Worm (Caenorhabditis elegans) whole organism, L2 larva: ENCODE results near the gene zfp-2.
A peak's percentile ranks its signal among the peaks of the same experiment; 100 is the strongest.

Source experiments
- C34F6.9 ChIP-seq: fragments of 150-350 bp; optimal IDR thresholded peaks from 2 replicates; lab custom pipeline; 2014; ENCODE audit warnings: missing biosample characterization, missing genetic modification characterization
- F13H6.1 ChIP-seq: sonication (generic microtip); optimal IDR thresholded peaks from 2 replicates; lab custom pipeline; 2016; ENCODE audit warnings: missing genetic modification characterization, missing compliant biosample characterization
- R02D3.7 ChIP-seq: fragments of 150-350 bp; optimal IDR thresholded peaks from 2 replicates; lab custom pipeline; 2014; ENCODE audit warnings: missing biosample characterization, missing genetic modification characterization
- Y55F3AM.14 ChIP-seq: fragments of 200-800 bp; sonication (Bioruptor generic); optimal IDR thresholded peaks from 2 replicates; lab custom pipeline; 2018; ENCODE audit warnings: mild to moderate bottlenecking, missing genetic modification characterization, missing compliant biosample characterization
- ZK546.5 ChIP-seq: sonication (generic microtip); optimal IDR thresholded peaks from 2 replicates; lab custom pipeline; 2017; ENCODE audit warnings: missing biosample characterization, missing genetic modification characterization
- alr-1 ChIP-seq: fragments of 150-350 bp; optimal IDR thresholded peaks from 2 replicates; lab custom pipeline; 2014; ENCODE audit warnings: missing biosample characterization, missing genetic modification characterization
- aly-2 ChIP-seq: fragments of 150-350 bp; optimal IDR thresholded peaks from 2 replicates; lab custom pipeline; 2014; ENCODE audit warnings: missing biosample characterization, missing genetic modification characterization
- ama-1 ChIP-seq: fragments of 150-350 bp; optimal IDR thresholded peaks from 2 replicates; lab custom pipeline; 2018; ENCODE audit warnings: inconsistent platforms
- blmp-1 ChIP-seq: sonication (generic microtip); optimal IDR thresholded peaks from 2 replicates; lab custom pipeline; 2017; ENCODE audit warnings: missing genetic modification characterization, mild to moderate bottlenecking, missing compliant biosample characterization, antibody characterized with exemption, moderate library complexity; ENCODE audit not compliant: insufficient read depth
- ceh-16 ChIP-seq: fragments of 150-350 bp; optimal IDR thresholded peaks from 2 replicates; lab custom pipeline; 2014; ENCODE audit warnings: missing biosample characterization, missing genetic modification characterization
- crh-2 ChIP-seq: sonication (generic microtip); optimal IDR thresholded peaks from 2 replicates; lab custom pipeline; 2017; ENCODE audit warnings: missing biosample characterization, missing genetic modification characterization
- egl-27 ChIP-seq: sonication (generic microtip); optimal IDR thresholded peaks from 3 replicates; lab custom pipeline; 2017; ENCODE audit warnings: missing biosample characterization, missing genetic modification reagents, missing genetic modification characterization
- fos-1 ChIP-seq: fragments of 150-350 bp; optimal IDR thresholded peaks from 2 replicates; lab custom pipeline; 2014; ENCODE audit warnings: missing biosample characterization, missing genetic modification characterization
- gmeb-1 ChIP-seq: fragments of 150-350 bp; optimal IDR thresholded peaks from 2 replicates; lab custom pipeline; 2014; ENCODE audit warnings: missing biosample characterization, missing genetic modification characterization
- lin-11 ChIP-seq: fragments of 150-350 bp; sonication (generic microtip); optimal IDR thresholded peaks from 2 replicates; lab custom pipeline; 2014; ENCODE audit warnings: missing biosample characterization, missing genetic modification characterization, inconsistent platforms, mixed read lengths
- lin-13 ChIP-seq: fragments of 150-350 bp; optimal IDR thresholded peaks from 2 replicates; lab custom pipeline; 2014; ENCODE audit warnings: missing biosample characterization, missing genetic modification reagents, missing genetic modification characterization
- lin-39 ChIP-seq: fragments of 150-350 bp; optimal IDR thresholded peaks from 2 replicates; lab custom pipeline; 2014; ENCODE audit warnings: missing biosample characterization, missing genetic modification reagents, missing genetic modification characterization
- mab-5 ChIP-seq: fragments of 150-350 bp; optimal IDR thresholded peaks from 2 replicates; lab custom pipeline; 2014; ENCODE audit warnings: missing biosample characterization, missing genetic modification characterization
- nhr-10 ChIP-seq: sonication (generic microtip); optimal IDR thresholded peaks from 2 replicates; lab custom pipeline; 2017; ENCODE audit warnings: missing biosample characterization, missing genetic modification characterization
- nhr-11 ChIP-seq: fragments of 150-350 bp; optimal IDR thresholded peaks from 2 replicates; lab custom pipeline; 2014; ENCODE audit warnings: missing biosample characterization, missing genetic modification characterization
- nhr-12 ChIP-seq: fragments of 150-350 bp; optimal IDR thresholded peaks from 2 replicates; lab custom pipeline; 2014; ENCODE audit warnings: missing biosample characterization, missing genetic modification characterization
- nhr-21 ChIP-seq: fragments of 150-350 bp; optimal IDR thresholded peaks from 2 replicates; lab custom pipeline; 2014; ENCODE audit warnings: missing biosample characterization, missing genetic modification characterization
- nhr-23 ChIP-seq: fragments of 150-350 bp; optimal IDR thresholded peaks from 2 replicates; lab custom pipeline; 2014; ENCODE audit warnings: missing biosample characterization, missing genetic modification reagents, missing genetic modification characterization
- nhr-237 ChIP-seq: fragments of 150-350 bp; optimal IDR thresholded peaks from 2 replicates; lab custom pipeline; 2014; ENCODE audit warnings: missing biosample characterization, missing genetic modification characterization
- nhr-25 ChIP-seq: fragments of 150-350 bp; sonication (generic microtip); optimal IDR thresholded peaks from 3 replicates; lab custom pipeline; 2014; ENCODE audit warnings: missing biosample characterization, missing genetic modification characterization
- nhr-6 ChIP-seq: fragments of 150-350 bp; optimal IDR thresholded peaks from 2 replicates; lab custom pipeline; 2014; ENCODE audit warnings: missing biosample characterization, missing genetic modification characterization
- nhr-77 ChIP-seq: fragments of 150-350 bp; optimal IDR thresholded peaks from 2 replicates; lab custom pipeline; 2014; ENCODE audit warnings: missing biosample characterization, missing genetic modification characterization
- peb-1 ChIP-seq: fragments of 150-350 bp; optimal IDR thresholded peaks from 2 replicates; lab custom pipeline; 2014; ENCODE audit warnings: missing biosample characterization, missing genetic modification characterization
- sem-4 ChIP-seq: fragments of 150-350 bp; optimal IDR thresholded peaks from 2 replicates; lab custom pipeline; 2014; ENCODE audit warnings: missing biosample characterization, missing genetic modification reagents, missing genetic modification characterization
- skn-1 ChIP-seq: sonication (generic microtip); optimal IDR thresholded peaks from 2 replicates; lab custom pipeline; 2017; ENCODE audit warnings: missing biosample characterization, missing genetic modification characterization
- sma-3 ChIP-seq: sonication (generic microtip); optimal IDR thresholded peaks from 2 replicates; lab custom pipeline; 2016; ENCODE audit warnings: missing genetic modification reagents, missing genetic modification characterization, missing compliant biosample characterization
- sma-9 ChIP-seq, 2 experiments: fragments of 150-350 bp in 1 of 2; sonication (generic microtip) in 1 of 2; optimal IDR thresholded peaks; 2 replicates each; lab custom pipeline; 2014 to 2016; ENCODE audit warnings: missing genetic modification characterization in 2 of 2, mild to moderate bottlenecking in 1 of 2, missing biosample characterization in 1 of 2, missing compliant biosample characterization in 1 of 2, missing genetic modification reagents in 1 of 2, moderate library complexity in 1 of 2
- snpc-4 ChIP-seq: fragments of 150-350 bp; optimal IDR thresholded peaks from 2 replicates; lab custom pipeline; 2014; ENCODE audit warnings: missing biosample characterization, missing genetic modification characterization
- unc-55 ChIP-seq: fragments of 150-350 bp; sonication (generic microtip); optimal IDR thresholded peaks from 3 replicates; lab custom pipeline; 2014; ENCODE audit warnings: missing biosample characterization, missing genetic modification reagents, missing genetic modification characterization
- unc-62 ChIP-seq: fragments of 150-350 bp; optimal IDR thresholded peaks from 2 replicates; lab custom pipeline; 2014; ENCODE audit warnings: missing biosample characterization, missing genetic modification reagents, missing genetic modification characterization
- zag-1 ChIP-seq: fragments of 150-350 bp; optimal IDR thresholded peaks from 2 replicates; lab custom pipeline; 2014; ENCODE audit warnings: missing biosample characterization, missing genetic modification characterization
- ztf-1 ChIP-seq: fragments of 200-800 bp; sonication (Bioruptor generic); conservative IDR thresholded peaks from 2 replicates; pipeline ENCODE4 v1.3.6; 2022; ENCODE audit warnings: missing genetic modification characterization, missing compliant biosample characterization
- ztf-11 ChIP-seq: sonication (generic microtip); optimal IDR thresholded peaks from 2 replicates; lab custom pipeline; 2017; ENCODE audit warnings: missing biosample characterization, missing genetic modification characterization
- ztf-4 ChIP-seq: fragments of 150-350 bp; optimal IDR thresholded peaks from 2 replicates; lab custom pipeline; 2014; ENCODE audit warnings: missing biosample characterization, missing genetic modification characterization

The zfp-2 gene

DNA sequence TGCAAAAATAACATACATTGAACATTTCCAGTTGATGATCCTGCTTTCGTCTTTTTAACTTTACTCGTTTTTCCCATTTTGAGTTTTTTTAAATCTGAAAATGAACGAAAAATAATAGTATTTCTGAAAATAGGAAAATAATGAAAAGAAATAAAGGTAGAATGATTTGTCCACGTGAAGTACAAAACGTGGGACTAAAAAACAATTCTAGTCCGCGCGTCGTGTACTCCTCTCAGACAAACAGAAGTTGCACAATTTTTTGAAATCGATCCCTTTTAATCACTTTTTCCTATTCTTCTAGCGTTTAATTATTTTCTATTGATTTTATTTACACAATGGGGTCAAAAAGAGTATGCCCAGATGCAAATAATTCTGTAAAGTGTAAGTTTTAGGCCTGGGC is 33.6 kb downstream of the zfp-2 start, which contains the start of the genes E02H1.1 and tag-124 (continued):
- TF ChIP-seq crh-2 (tag; lab: Kevin White, UChicago) (peak; percentile 72), snpc-4 (tag; lab: Kevin White, UChicago) (peak; percentile 49), fos-1 (peak; percentile 27)
- TF ChIP-seq, all 48 proteins: peak for 19

DNA sequence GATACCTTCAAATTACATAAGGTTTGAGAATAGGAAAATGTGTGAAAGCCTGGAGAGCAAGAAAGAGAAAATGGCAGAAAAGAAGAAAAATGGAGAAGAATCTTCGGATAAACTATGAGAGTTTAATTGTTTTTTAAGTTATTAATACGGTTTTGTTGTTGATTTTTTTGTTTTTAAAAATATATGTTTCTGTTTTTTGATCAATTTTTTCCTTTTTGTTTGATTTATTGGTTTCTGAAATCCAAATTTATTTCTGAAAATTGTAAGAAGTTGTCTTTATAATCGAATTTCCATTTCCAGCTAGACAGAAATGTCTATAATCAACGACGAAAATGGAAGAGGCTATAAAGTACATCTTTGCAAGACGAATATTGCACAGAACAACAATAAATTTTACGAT is 35.3 kb downstream of the zfp-2 start, which contains the start of gene parp-2:
parp-2 (plus strand) TSS at position 301 of the 400 bp plus-strand sequence.
- TF ChIP-seq ama-1 (lab: Kevin White, UChicago) (no peak), nhr-23 (tag; lab: Kevin White, UChicago) (no peak), crh-2 (tag; lab: Kevin White, UChicago) (no peak)

DNA sequence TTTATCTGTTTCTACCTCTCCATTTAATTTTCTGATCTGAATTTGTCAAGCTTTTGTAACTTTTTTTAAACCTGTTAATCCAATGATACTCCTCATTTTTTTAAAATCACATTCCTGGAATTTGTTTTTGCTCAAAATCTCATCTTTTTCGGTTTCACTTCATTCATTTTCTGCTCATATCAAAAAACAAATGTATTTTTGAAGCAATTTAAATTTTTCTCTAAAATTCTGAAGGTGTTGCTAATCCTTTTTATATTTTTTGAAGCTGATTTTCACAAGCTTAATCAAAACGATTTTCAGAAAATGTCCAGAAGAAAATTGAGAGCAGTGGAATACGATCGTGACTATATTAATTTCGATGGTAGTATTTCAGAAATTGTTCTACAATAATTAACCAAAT is 37.5 kb downstream of the zfp-2 start, which contains the start of gene E02H1.5:
E02H1.5 (plus strand) TSS at position 301 of the 400 bp plus-strand sequence.
- TF ChIP-seq aly-2 (tag; lab: Kevin White, UChicago) (no peak), unc-62 (GFP tag; lab: Kevin White, UChicago) (no peak)

DNA sequence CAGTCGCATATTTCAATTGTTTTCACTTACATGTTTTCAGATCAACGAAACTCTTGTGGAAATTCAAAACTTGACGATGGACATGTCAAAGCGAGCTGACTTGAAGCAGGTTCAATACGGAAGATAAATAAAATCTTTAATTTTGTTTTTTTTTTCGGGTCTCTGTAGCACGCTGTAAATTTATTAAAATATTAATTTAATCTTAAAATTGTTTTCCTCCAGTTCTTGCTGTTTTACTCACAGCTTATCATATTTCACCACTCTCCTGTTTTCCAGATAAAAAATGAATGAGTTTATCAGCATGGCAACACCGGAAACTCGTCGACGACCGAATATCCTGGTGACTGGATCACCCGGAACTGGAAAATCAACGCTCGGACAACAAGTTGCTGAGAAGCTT is 39.0 kb downstream of the zfp-2 start, which contains the start of gene E02H1.6:
E02H1.6 (plus strand) TSS at position 301 of the 400 bp plus-strand sequence.
- TF ChIP-seq sma-9 (GFP tag; optimal IDR thresholded peaks at IDR 0.05; lab: Kevin White, UChicago) (no peak), sma-9 (tag; optimal IDR thresholded peaks at IDR 0.05; lab: Kevin White, UChicago) (no peak), lin-39 (tag; lab: Kevin White, UChicago) (no peak), nhr-21 (tag; lab: Kevin White, UChicago) (no peak), sem-4 (no peak), R02D3.7 (tag; lab: Kevin White, UChicago) (no peak), ztf-1 (GFP tag; lab: Robert Waterston, UW) (no peak), unc-62 (GFP tag; lab: Kevin White, UChicago) (no peak), ZK546.5 (tag; lab: Kevin White, UChicago) (no peak), nhr-23 (tag; lab: Kevin White, UChicago) (no peak)

DNA sequence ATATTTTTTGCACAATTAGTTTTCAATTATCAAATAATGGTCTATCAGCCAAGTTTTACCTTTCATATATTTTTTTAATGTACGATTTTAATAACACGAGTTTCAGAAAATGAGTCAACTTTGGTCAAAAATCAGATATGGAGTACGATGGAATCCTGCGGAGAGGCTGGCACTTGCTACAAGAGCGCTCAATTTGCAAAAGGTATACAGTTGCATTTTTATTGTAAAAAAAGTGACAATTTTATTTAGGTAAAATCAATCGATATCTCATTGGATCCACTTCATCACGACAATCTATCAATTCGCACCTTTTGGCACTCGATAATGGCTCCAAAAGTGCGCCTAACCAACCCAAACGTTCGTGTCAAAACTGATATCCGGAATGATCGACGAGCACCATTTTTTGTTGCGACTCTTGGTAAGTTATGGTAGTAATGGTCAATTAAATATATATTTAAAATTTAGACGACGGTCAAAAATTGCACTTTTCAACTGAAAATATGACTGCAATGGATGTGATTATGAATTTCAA is 40.1 kb downstream of the zfp-2 start, which contains the start of gene mrpl-53:
mrpl-53 (plus strand) TSS at position 107 of the 532 bp plus-strand sequence.
- TF ChIP-seq sma-9 (GFP tag; optimal IDR thresholded peaks at IDR 0.05; lab: Kevin White, UChicago) (peak; percentile 5), sma-9 (tag; optimal IDR thresholded peaks at IDR 0.05; lab: Kevin White, UChicago) (no peak), sem-4 (no peak), ama-1 (lab: Kevin White, UChicago) (peak; percentile 5), ztf-4 (tag; lab: Kevin White, UChicago) (no peak), peb-1 (no peak), lin-11 (tag; lab: Kevin White, UChicago) (no peak), sma-3 (peak; percentile 30), blmp-1 (tag; lab: Kevin White, UChicago) (no peak), ztf-11 (tag; lab: Kevin White, UChicago) (no peak), nhr-12 (tag; lab: Kevin White, UChicago) (no peak), egl-27 (tag; lab: Kevin White, UChicago) (no peak), Y55F3AM.14 (GFP tag; lab: Kevin White, UChicago) (peak; percentile 37), ceh-16 (tag; lab: Kevin White, UChicago) (no peak), ztf-1 (GFP tag; lab: Robert Waterston, UW) (no peak), gmeb-1 (no peak), zag-1 (tag; lab: Kevin White, UChicago) (no peak), R02D3.7 (tag; lab: Kevin White, UChicago) (no peak), nhr-237 (tag; lab: Kevin White, UChicago) (no peak), lin-13 (no peak), mab-5 (tag; lab: Kevin White, UChicago) (no peak), unc-62 (GFP tag; lab: Kevin White, UChicago) (no peak), snpc-4 (tag; lab: Kevin White, UChicago) (no peak), unc-55 (GFP tag; lab: Kevin White, UChicago) (no peak), nhr-10 (tag; lab: Kevin White, UChicago) (no peak), alr-1 (tag; lab: Kevin White, UChicago) (no peak), aly-2 (tag; lab: Kevin White, UChicago) (no peak), nhr-25 (peak; percentile 30), C34F6.9 (no peak), nhr-6 (no peak), skn-1 (tag; lab: Kevin White, UChicago) (no peak), crh-2 (tag; lab: Kevin White, UChicago) (no peak), F13H6.1 (no peak), nhr-77 (tag; lab: Kevin White, UChicago) (no peak), nhr-11 (no peak)
- TF ChIP-seq, all 48 proteins: peak for 5
